Fruit fly (Drosophila melanogaster) whole organism, wandering third instar larva: Measurements from ENCODE around the gene gcm2.

Source experiments
- Abd-B ChIP-seq: fragments of >200 bp; optimal IDR thresholded peaks from 2 replicates; lab custom pipeline; 2017; ENCODE audit warnings: missing biosample characterization, missing genetic modification characterization
- CG32264 ChIP-seq: fragments of 200-800 bp; sonication (Bioruptor generic); optimal IDR thresholded peaks from 2 replicates; lab custom pipeline; 2016; ENCODE audit warnings: missing biosample characterization, missing genetic modification characterization
- Dfd ChIP-seq: fragments of >200 bp; optimal IDR thresholded peaks from 2 replicates; lab custom pipeline; 2017; ENCODE audit warnings: missing biosample characterization, missing genetic modification characterization
- Myc ChIP-seq: fragments of >200 bp; optimal IDR thresholded peaks from 2 replicates; lab custom pipeline; 2017
- br ChIP-seq: fragments of 200-800 bp; sonication (Bioruptor generic); optimal IDR thresholded peaks from 2 replicates; lab custom pipeline; 2016; ENCODE audit warnings: missing biosample characterization, missing genetic modification characterization
- dmrt93B ChIP-seq: fragments of 200-800 bp; sonication (Bioruptor generic); optimal IDR thresholded peaks from 2 replicates; lab custom pipeline; 2018; ENCODE audit warnings: missing biosample characterization, mild to moderate bottlenecking, missing genetic modification characterization
- ey ChIP-seq: fragments of 200-800 bp; sonication (Bioruptor generic); optimal IDR thresholded peaks from 2 replicates; lab custom pipeline; 2016; ENCODE audit warnings: missing biosample characterization, missing genetic modification characterization
- fru ChIP-seq: fragments of 200-800 bp; sonication (Bioruptor generic); optimal IDR thresholded peaks from 3 replicates; lab custom pipeline; 2016; ENCODE audit warnings: missing biosample characterization, mild to moderate bottlenecking, missing genetic modification characterization

dm6 chr2L:9615561-9615960, 7.2 kb downstream of the gcm2 start:
- TF ChIP-seq dmrt93B (GFP tag; lab: Kevin White, UChicago) = no peak
- TF ChIP-seq ey = no peak
- TF ChIP-seq Abd-B (GFP tag; lab: Kevin White, UChicago) = no peak
- TF ChIP-seq br (GFP tag; lab: Kevin White, UChicago) = no peak
- no peak for TF ChIP-seq Dfd
- no peak for TF ChIP-seq fru (GFP tag; lab: Kevin White, UChicago)
- no peak for TF ChIP-seq Myc (lab: Kevin White, UChicago)
- no peak for TF ChIP-seq CG32264 (GFP tag; lab: Kevin White, UChicago)
